Fruit fly (Drosophila melanogaster) whole organism, embryonic: ENCODE results near the gene rtv.

ENCODE experiments used
- CG10274 ChIP-seq: fragments of 200-800 bp; sonication (Bioruptor generic); optimal IDR thresholded peaks from 3 replicates; lab custom pipeline; 2017; ENCODE audit warnings: missing biosample characterization, mild to moderate bottlenecking, missing genetic modification characterization
- CG12155 ChIP-seq: fragments of 200-800 bp; sonication (Bioruptor generic); optimal IDR thresholded peaks from 3 replicates; lab custom pipeline; 2016; ENCODE audit warnings: missing biosample characterization, missing genetic modification characterization
- CG12942 ChIP-seq: fragments of 200-800 bp; sonication (Bioruptor generic); optimal IDR thresholded peaks from 3 replicates; lab custom pipeline; 2016; ENCODE audit warnings: missing biosample characterization, missing genetic modification characterization
- CG15479 ChIP-seq: fragments of 200-800 bp; sonication (Bioruptor generic); optimal IDR thresholded peaks from 3 replicates; lab custom pipeline; 2019; ENCODE audit warnings: missing biosample characterization, mild to moderate bottlenecking, missing genetic modification characterization, moderate library complexity
- CG1602 ChIP-seq: fragments of 200-800 bp; sonication (Bioruptor generic); optimal IDR thresholded peaks from 3 replicates; lab custom pipeline; 2016; ENCODE audit warnings: missing biosample characterization, missing genetic modification characterization
- CG1603 ChIP-seq: fragments of 200-800 bp; sonication (Bioruptor generic); optimal IDR thresholded peaks from 2 replicates; lab custom pipeline; 2019; ENCODE audit warnings: missing biosample characterization, mild to moderate bottlenecking, missing genetic modification characterization, moderate library complexity
- CG16779 ChIP-seq: fragments of 200-800 bp; sonication (Bioruptor generic); IDR thresholded peaks from 2 replicates; pipeline ENCODE4 v1.3.6; 2022; ENCODE audit warnings: missing biosample characterization, missing genetic modification characterization
- CG18764 ChIP-seq: fragments of 200-800 bp; sonication (Bioruptor generic); optimal IDR thresholded peaks from 3 replicates; lab custom pipeline; 2016; ENCODE audit warnings: missing biosample characterization, missing genetic modification characterization
- CG31365 ChIP-seq: fragments of 200-800 bp; sonication (Bioruptor generic); optimal IDR thresholded peaks from 2 replicates; lab custom pipeline; 2018; ENCODE audit warnings: missing biosample characterization, mild to moderate bottlenecking, missing genetic modification characterization
- CG32772 ChIP-seq: fragments of 200-800 bp; sonication (Bioruptor generic); IDR thresholded peaks from 2 replicates; pipeline ENCODE4 v1.3.6; 2022; ENCODE audit warnings: missing biosample characterization, missing genetic modification characterization
- CG33213 ChIP-seq: fragments of 200-800 bp; sonication (Bioruptor generic); optimal IDR thresholded peaks from 3 replicates; lab custom pipeline; 2016; ENCODE audit warnings: missing biosample characterization, missing genetic modification characterization
- CG3995 ChIP-seq: fragments of 200-800 bp; sonication (Bioruptor generic); optimal IDR thresholded peaks from 3 replicates; lab custom pipeline; 2016; ENCODE audit warnings: missing biosample characterization, missing genetic modification characterization
- CG4617 ChIP-seq: fragments of 200-800 bp; sonication (Bioruptor generic); optimal IDR thresholded peaks from 3 replicates; lab custom pipeline; 2016; ENCODE audit warnings: missing biosample characterization, missing genetic modification characterization, borderline replicate concordance
- CG4854 ChIP-seq: fragments of 200-800 bp; sonication (Bioruptor generic); optimal IDR thresholded peaks from 2 replicates; lab custom pipeline; 2016; ENCODE audit warnings: missing biosample characterization, missing genetic modification characterization, inconsistent platforms
- CG5245 ChIP-seq: fragments of 200-800 bp; sonication (Bioruptor generic); optimal IDR thresholded peaks from 3 replicates; lab custom pipeline; 2016; ENCODE audit warnings: missing biosample characterization, missing genetic modification characterization
- CG7839 ChIP-seq: fragments of 200-800 bp; sonication (Bioruptor generic); optimal IDR thresholded peaks from 3 replicates; lab custom pipeline; 2018; ENCODE audit warnings: missing biosample characterization, mild to moderate bottlenecking, missing genetic modification characterization, moderate library complexity
- E2f1 ChIP-seq: fragments of 200-800 bp; sonication (Bioruptor generic); IDR thresholded peaks from 2 replicates; pipeline ENCODE4 v1.3.6; 2022; ENCODE audit warnings: missing biosample characterization, missing genetic modification characterization
- Fer1 ChIP-seq: fragments of 200-800 bp; sonication (Bioruptor generic); optimal IDR thresholded peaks from 2 replicates; lab custom pipeline; 2017; ENCODE audit warnings: missing biosample characterization, mild to moderate bottlenecking, missing genetic modification characterization
- HHEX ChIP-seq: fragments of 200-800 bp; sonication (Bioruptor generic); optimal IDR thresholded peaks from 3 replicates; lab custom pipeline; 2017; ENCODE audit warnings: missing biosample characterization, mild to moderate bottlenecking, missing genetic modification characterization, missing genetic modification reagents
- HLH3B ChIP-seq: fragments of 200-800 bp; sonication (Bioruptor generic); IDR thresholded peaks from 2 replicates; pipeline ENCODE4 v1.3.6; 2022; ENCODE audit warnings: missing biosample characterization, missing genetic modification characterization
- HLH54F ChIP-seq: fragments of 200-800 bp; sonication (Bioruptor generic); optimal IDR thresholded peaks from 3 replicates; lab custom pipeline; 2016; ENCODE audit warnings: missing biosample characterization, missing genetic modification characterization
- Med ChIP-seq: fragments of 200-800 bp; sonication (Bioruptor generic); peaks from one replicate; lab custom pipeline; 2016; ENCODE audit warnings: missing biosample characterization, missing genetic modification characterization, mild to moderate bottlenecking, inconsistent platforms, moderate library complexity
- YL-1 ChIP-seq: fragments of 200-800 bp; sonication (Bioruptor generic); optimal IDR thresholded peaks from 3 replicates; lab custom pipeline; 2017; ENCODE audit warnings: missing biosample characterization, mild to moderate bottlenecking, missing genetic modification characterization
- ase ChIP-seq: fragments of 200-800 bp; sonication (Bioruptor generic); IDR thresholded peaks from 3 replicates; pipeline ENCODE4 v1.3.6; 2022; ENCODE audit warnings: missing biosample characterization, missing genetic modification characterization
- ash1 ChIP-seq: fragments of 200-800 bp; sonication (Bioruptor generic); optimal IDR thresholded peaks from 2 replicates; lab custom pipeline; 2018; ENCODE audit warnings: missing biosample characterization, mild to moderate bottlenecking, missing genetic modification characterization
- bcd ChIP-seq: fragments of 200-800 bp; sonication (Bioruptor generic); optimal IDR thresholded peaks from 2 replicates; lab custom pipeline; 2017; ENCODE audit warnings: missing biosample characterization, mild to moderate bottlenecking, missing genetic modification characterization
- bigmax ChIP-seq: fragments of 200-800 bp; sonication (Bioruptor generic); optimal IDR thresholded peaks from 2 replicates; lab custom pipeline; 2018; ENCODE audit warnings: missing biosample characterization, mild to moderate bottlenecking, missing genetic modification characterization
- bsh ChIP-seq, 2 experiments: fragments of 200-800 bp; sonication (Bioruptor generic); optimal IDR thresholded peaks; 2 replicates each; lab custom pipeline; 2017 to 2018; ENCODE audit warnings: mild to moderate bottlenecking in 2 of 2, missing biosample characterization in 2 of 2, missing genetic modification characterization in 2 of 2, moderate library complexity in 1 of 2
- cas ChIP-seq: fragments of 200-800 bp; sonication (Bioruptor generic); IDR thresholded peaks from 2 replicates; pipeline ENCODE4 v1.3.6; 2022; ENCODE audit warnings: missing biosample characterization, missing genetic modification characterization
- corto ChIP-seq: fragments of 200-800 bp; sonication (Bioruptor generic); optimal IDR thresholded peaks from 2 replicates; lab custom pipeline; 2016; ENCODE audit warnings: missing biosample characterization, mild to moderate bottlenecking, missing genetic modification characterization, moderate library complexity
- dimm ChIP-seq: fragments of 200-800 bp; sonication (Bioruptor generic); IDR thresholded peaks from 2 replicates; pipeline ENCODE4 v1.3.6; 2022; ENCODE audit warnings: missing biosample characterization, missing genetic modification characterization
- dysf ChIP-seq: fragments of 200-800 bp; sonication (Bioruptor generic); IDR thresholded peaks from 3 replicates; pipeline ENCODE4 v1.3.6; 2022; ENCODE audit warnings: missing biosample characterization, missing genetic modification characterization
- ftz-f1 ChIP-seq: fragments of 200-800 bp; sonication (Bioruptor generic); optimal IDR thresholded peaks from 2 replicates; lab custom pipeline; 2016; ENCODE audit warnings: missing biosample characterization, missing genetic modification characterization
- hbn ChIP-seq: fragments of 200-800 bp; sonication (Bioruptor generic); IDR thresholded peaks from 2 replicates; pipeline ENCODE4 v1.3.6; 2022; ENCODE audit warnings: missing biosample characterization, missing genetic modification characterization; ENCODE audit not compliant: partially characterized antibody
- kni ChIP-seq: fragments of 200-800 bp; sonication (Bioruptor generic); optimal IDR thresholded peaks from 3 replicates; lab custom pipeline; 2017; ENCODE audit warnings: mild to moderate bottlenecking, missing biosample characterization, missing genetic modification reagents, missing genetic modification characterization
- lbe ChIP-seq: fragments of 200-800 bp; sonication (Bioruptor generic); optimal IDR thresholded peaks from 2 replicates; lab custom pipeline; 2016; ENCODE audit warnings: missing biosample characterization, mild to moderate bottlenecking, missing genetic modification characterization
- maf-S ChIP-seq: fragments of 200-800 bp; sonication (Bioruptor generic); optimal IDR thresholded peaks from 2 replicates; lab custom pipeline; 2016; ENCODE audit warnings: missing biosample characterization, missing genetic modification characterization
- mam ChIP-seq: fragments of 200-800 bp; sonication (Bioruptor generic); optimal IDR thresholded peaks from 3 replicates; lab custom pipeline; 2016; ENCODE audit warnings: missing biosample characterization, missing genetic modification characterization
- nom ChIP-seq: fragments of 200-800 bp; sonication (Bioruptor generic); optimal IDR thresholded peaks from 2 replicates; lab custom pipeline; 2017; ENCODE audit warnings: missing biosample characterization, missing genetic modification characterization, mild to moderate bottlenecking, moderate library complexity, missing genetic modification reagents
- pb ChIP-seq: fragments of 200-800 bp; sonication (Bioruptor generic); optimal IDR thresholded peaks from 3 replicates; lab custom pipeline; 2016; ENCODE audit warnings: missing biosample characterization, missing genetic modification characterization
- pho ChIP-seq: fragments of 200-800 bp; sonication (Bioruptor generic); optimal IDR thresholded peaks from 2 replicates; lab custom pipeline; 2016; ENCODE audit warnings: missing biosample characterization, missing genetic modification characterization
- sim ChIP-seq: fragments of 200-800 bp; sonication (Bioruptor generic); IDR thresholded peaks from 2 replicates; pipeline ENCODE4 v1.3.6; 2022; ENCODE audit warnings: missing biosample characterization, missing genetic modification characterization
- sob ChIP-seq: fragments of 200-800 bp; sonication (Bioruptor generic); IDR thresholded peaks from 2 replicates; pipeline ENCODE4 v1.3.6; 2022; ENCODE audit warnings: missing biosample characterization, missing genetic modification characterization
- stc ChIP-seq: fragments of 200-800 bp; sonication (Bioruptor generic); IDR thresholded peaks from 2 replicates; pipeline ENCODE4 v1.3.6; 2022; ENCODE audit warnings: missing biosample characterization, missing genetic modification characterization
- sug ChIP-seq: fragments of 200-800 bp; optimal IDR thresholded peaks from 2 replicates; lab custom pipeline; 2019; ENCODE audit warnings: missing biosample characterization, mild to moderate bottlenecking, missing genetic modification characterization, moderate library complexity
- tll ChIP-seq, 2 experiments: fragments of 200-800 bp in 1 of 2; fragments of >200 bp in 1 of 2; sonication (Bioruptor generic) in 1 of 2; optimal IDR thresholded peaks; 2 replicates each; lab custom pipeline; 2017 to 2019; ENCODE audit warnings: missing biosample characterization in 2 of 2, missing genetic modification characterization in 2 of 2, mild to moderate bottlenecking in 1 of 2, moderate library complexity in 1 of 2
- tna ChIP-seq: fragments of 200-800 bp; sonication (Bioruptor generic); IDR thresholded peaks from 2 replicates; pipeline ENCODE4 v1.3.6; 2022; ENCODE audit warnings: missing biosample characterization, missing genetic modification characterization; ENCODE audit not compliant: partially characterized antibody
- trem ChIP-seq: fragments of 200-800 bp; optimal IDR thresholded peaks from 3 replicates; lab custom pipeline; 2019; ENCODE audit warnings: missing biosample characterization, mild to moderate bottlenecking, missing genetic modification characterization, moderate library complexity

Gene rtv

dm6 chrX:11136587-11137512 is 16.9 kb downstream of the rtv start, which contains the start of gene Klp10A (continued):
- no peak for TF ChIP-seq bcd (GFP tag; lab: Kevin White, UChicago)
- TF ChIP-seq CG4854, result peak; percentile 1
- TF ChIP-seq tll (GFP tag; optimal IDR thresholded peaks at IDR 0.05; lab: Kevin White, UChicago), result no peak
- TF ChIP-seq trem (tag; lab: Kevin White, UChicago), result no peak
- TF ChIP-seq E2f1 (GFP tag; lab: Robert Waterston, UW), result no peak
- peak; percentile 7 for TF ChIP-seq HHEX (GFP tag; lab: Kevin White, UChicago)
- no peak for TF ChIP-seq ase
- peak; percentile 7 for TF ChIP-seq nom (GFP tag; lab: Kevin White, UChicago)
- TF ChIP-seq CG3995 (GFP tag; lab: Kevin White, UChicago), result no peak
- no peak for TF ChIP-seq hbn (GFP tag; lab: Robert Waterston, UW)
- no peak for TF ChIP-seq bigmax (GFP tag; lab: Kevin White, UChicago)
- TF ChIP-seq corto (GFP tag; lab: Kevin White, UChicago), result no peak
- TF ChIP-seq CG33213 (GFP tag; lab: Kevin White, UChicago), result no peak
- peak; percentile 5 for TF ChIP-seq maf-S (GFP tag; lab: Kevin White, UChicago)
- TF ChIP-seq sug (tag; lab: Kevin White, UChicago), result no peak
- peak; percentile 43; the same call in 1 of the 2 replicates for TF ChIP-seq sob (GFP tag; lab: Robert Waterston, UW)
- no peak for TF ChIP-seq CG12942 (GFP tag; lab: Kevin White, UChicago)
- no peak for TF ChIP-seq CG10274
- peak; percentile 48 for TF ChIP-seq lbe (GFP tag; lab: Kevin White, UChicago)
- no peak for TF ChIP-seq tna (GFP tag; lab: Robert Waterston, UW)
- TF ChIP-seq bsh (GFP tag; optimal IDR thresholded peaks at IDR 0.05; lab: Kevin White, UChicago), result no peak
- TF ChIP-seq CG12155 (GFP tag; lab: Kevin White, UChicago), result no peak
- TF ChIP-seq CG5245 (GFP tag; lab: Kevin White, UChicago), result no peak
- no peak for TF ChIP-seq cas (GFP tag; lab: Robert Waterston, UW)
- no peak for TF ChIP-seq dysf (GFP tag; lab: Robert Waterston, UW)
- no peak for TF ChIP-seq Fer1
- TF ChIP-seq stc (GFP tag; lab: Robert Waterston, UW), result no peak
- no peak for TF ChIP-seq CG18764 (GFP tag; lab: Kevin White, UChicago)
- no peak for TF ChIP-seq HLH3B (GFP tag; lab: Robert Waterston, UW)
- TF ChIP-seq sim (GFP tag; lab: Robert Waterston, UW), result no peak
- TF ChIP-seq pho, result peak; percentile 7
- peak; percentile 50 for TF ChIP-seq CG4617

dm6 chrX:11135840-11136586 is 17.8 kb downstream of the rtv start:
- TF ChIP-seq Med, result peak; percentile 68
- TF ChIP-seq CG1602 (GFP tag; lab: Kevin White, UChicago), result no peak
- TF ChIP-seq CG7839 (tag; lab: Kevin White, UChicago), result no peak
- no peak for TF ChIP-seq ash1
- TF ChIP-seq CG15479, result no peak
- no peak for TF ChIP-seq pb (GFP tag; lab: Kevin White, UChicago)
- TF ChIP-seq mam (GFP tag; lab: Kevin White, UChicago), result no peak
- no peak for TF ChIP-seq HLH54F
- TF ChIP-seq ftz-f1 (GFP tag; lab: Kevin White, UChicago), result peak; percentile 85
- no peak for TF ChIP-seq HHEX (GFP tag; lab: Kevin White, UChicago)
- TF ChIP-seq CG31365 (tag; lab: Kevin White, UChicago), result peak; percentile 93
- TF ChIP-seq CG32772 (GFP tag; lab: Robert Waterston, UW), result peak; percentile 81
- TF ChIP-seq YL-1 (GFP tag; lab: Kevin White, UChicago), result peak; percentile 22
- no peak for TF ChIP-seq dimm (GFP tag; lab: Robert Waterston, UW)
- no peak for TF ChIP-seq CG1603 (tag; lab: Kevin White, UChicago)
- no peak for TF ChIP-seq CG16779 (GFP tag; lab: Robert Waterston, UW)
- TF ChIP-seq kni, result no peak
